Worm (Caenorhabditis elegans) whole organism, L4 larva: ENCODE measurements around the gene ZC443.7.

Experiments used
- F26F4.8 ChIP-seq: fragments of 200-800 bp; sonication (Bioruptor generic); conservative IDR thresholded peaks from 2 replicates; pipeline ENCODE4 v1.3.6; 2022; ENCODE audit warnings: missing genetic modification characterization, missing compliant biosample characterization
- F37D6.2 ChIP-seq: sonication (generic microtip); optimal IDR thresholded peaks from 2 replicates; lab custom pipeline; 2016; ENCODE audit warnings: mild to moderate bottlenecking, missing genetic modification characterization, missing compliant biosample characterization
- Y48G9A.11 ChIP-seq: fragments of 200-800 bp; sonication (Bioruptor generic); IDR thresholded peaks from 2 replicates; pipeline ENCODE4 v1.3.6; 2022; ENCODE audit warnings: missing genetic modification reagents, missing genetic modification characterization, missing compliant biosample characterization
- Y75B8A.6 ChIP-seq: fragments of 200-800 bp; sonication (Bioruptor generic); IDR thresholded peaks from 2 replicates; pipeline ENCODE4 v1.3.6; 2022; ENCODE audit warnings: missing genetic modification reagents, missing genetic modification characterization, missing compliant biosample characterization
- ZK546.5 ChIP-seq, 2 experiments: sonication (generic microtip); optimal IDR thresholded peaks; 2 replicates each; lab custom pipeline; 2017; ENCODE audit warnings: missing biosample characterization in 2 of 2, missing genetic modification characterization in 2 of 2
- attf-4 ChIP-seq: sonication (generic microtip); optimal IDR thresholded peaks from 3 replicates; lab custom pipeline; 2017; ENCODE audit warnings: missing biosample characterization, missing genetic modification characterization
- ceh-44 ChIP-seq: fragments of 200-800 bp; sonication (Bioruptor generic); IDR thresholded peaks from 2 replicates; pipeline ENCODE4 v1.3.6; 2022; ENCODE audit warnings: missing genetic modification reagents, missing genetic modification characterization, missing compliant biosample characterization
- ces-1 ChIP-seq: fragments of 150-350 bp; sonication (generic microtip); optimal IDR thresholded peaks from 4 replicates; lab custom pipeline; 2014; ENCODE audit warnings: missing biosample characterization, missing genetic modification reagents, missing genetic modification characterization
- ctbp-1 ChIP-seq: fragments of 200-800 bp; sonication (Bioruptor generic); IDR thresholded peaks from 2 replicates; pipeline ENCODE4 v1.3.6; 2022; ENCODE audit warnings: missing genetic modification reagents, missing genetic modification characterization, missing compliant biosample characterization
- daf-16 ChIP-seq, 3 experiments: sonication (generic microtip); optimal IDR thresholded peaks; 2 replicates each; lab custom pipeline; 2016 to 2017; ENCODE audit warnings: missing genetic modification characterization in 3 of 3, missing genetic modification reagents in 3 of 3, mild to moderate bottlenecking in 2 of 3, missing compliant biosample characterization in 2 of 3, missing biosample characterization in 1 of 3, moderate library complexity in 1 of 3
- dmd-6 ChIP-seq: fragments of 200-800 bp; sonication (Bioruptor generic); IDR thresholded peaks from 2 replicates; pipeline ENCODE4 v1.3.6; 2022; ENCODE audit warnings: missing genetic modification reagents, missing genetic modification characterization, missing compliant biosample characterization
- dmd-8 ChIP-seq: fragments of 200-800 bp; sonication (Bioruptor generic); IDR thresholded peaks from 2 replicates; pipeline ENCODE4 v1.3.6; 2022; ENCODE audit warnings: missing genetic modification characterization, missing compliant biosample characterization
- duxl-1 ChIP-seq: sonication (generic microtip); optimal IDR thresholded peaks from 2 replicates; lab custom pipeline; 2016; ENCODE audit warnings: mild to moderate bottlenecking, missing genetic modification characterization, moderate library complexity, missing compliant biosample characterization; ENCODE audit not compliant: poor library complexity
- dve-1 ChIP-seq: sonication (generic microtip); optimal IDR thresholded peaks from 2 replicates; lab custom pipeline; 2017; ENCODE audit warnings: antibody characterized with exemption, mild to moderate bottlenecking, missing genetic modification characterization, missing compliant biosample characterization; ENCODE audit not compliant: insufficient read depth
- lin-29 ChIP-seq: fragments of 200-800 bp; sonication (Bioruptor generic); IDR thresholded peaks from 2 replicates; pipeline ENCODE4 v1.3.6; 2022; ENCODE audit warnings: missing genetic modification reagents, missing genetic modification characterization, missing compliant biosample characterization
- lin-38 ChIP-seq: fragments of 200-800 bp; sonication (Bioruptor generic); IDR thresholded peaks from 2 replicates; pipeline ENCODE4 v1.3.6; 2022; ENCODE audit warnings: missing genetic modification reagents, missing genetic modification characterization, missing compliant biosample characterization
- mdt-29 ChIP-seq: fragments of 200-800 bp; sonication (Bioruptor generic); IDR thresholded peaks from 2 replicates; pipeline ENCODE4 v1.3.6; 2022; ENCODE audit warnings: missing genetic modification reagents, missing genetic modification characterization, missing compliant biosample characterization
- mep-1 ChIP-seq: fragments of 150-350 bp; sonication (generic microtip); optimal IDR thresholded peaks from 3 replicates; lab custom pipeline; 2014; ENCODE audit warnings: missing biosample characterization, missing genetic modification characterization
- mxl-2 ChIP-seq: fragments of 200-800 bp; sonication (Bioruptor generic); conservative IDR thresholded peaks from 2 replicates; pipeline ENCODE4 v1.3.6; 2022; ENCODE audit warnings: missing genetic modification reagents, missing genetic modification characterization, missing compliant biosample characterization
- nhr-102 ChIP-seq: sonication (generic microtip); optimal IDR thresholded peaks from 2 replicates; lab custom pipeline; 2016; ENCODE audit warnings: mild to moderate bottlenecking, missing genetic modification characterization, moderate library complexity, missing compliant biosample characterization
- nhr-28 ChIP-seq: fragments of 150-350 bp; optimal IDR thresholded peaks from 2 replicates; lab custom pipeline; 2014; ENCODE audit warnings: missing biosample characterization, missing genetic modification characterization
- nhr-42 ChIP-seq: fragments of 200-800 bp; sonication (Bioruptor generic); IDR thresholded peaks from 2 replicates; pipeline ENCODE4 v1.3.6; 2022; ENCODE audit warnings: missing genetic modification characterization, missing compliant biosample characterization
- nhr-48 ChIP-seq: sonication (generic microtip); optimal IDR thresholded peaks from 2 replicates; lab custom pipeline; 2016; ENCODE audit warnings: mild to moderate bottlenecking, missing genetic modification characterization, missing compliant biosample characterization
- pha-4 ChIP-seq, 2 experiments: fragments of 150-350 bp in 1 of 2; fragments of 200-800 bp in 1 of 2; sonication (Bioruptor generic) in 1 of 2; IDR thresholded peaks in 1 of 2; optimal IDR thresholded peaks in 1 of 2; 2 replicates each; pipeline versions ENCODE4 v1.3.6 to Lab custom; 2014 to 2022; ENCODE audit warnings: missing genetic modification characterization in 2 of 2, missing genetic modification reagents in 2 of 2, missing biosample characterization in 1 of 2, missing compliant biosample characterization in 1 of 2
- php-3 ChIP-seq: fragments of 200-800 bp; sonication (Bioruptor generic); IDR thresholded peaks from 2 replicates; pipeline ENCODE4 v1.3.6; 2022; ENCODE audit warnings: missing genetic modification reagents, missing genetic modification characterization, missing compliant biosample characterization
- pqm-1 ChIP-seq: sonication (generic microtip); optimal IDR thresholded peaks from 2 replicates; lab custom pipeline; 2017; ENCODE audit warnings: missing biosample characterization, missing genetic modification characterization
- skn-1 ChIP-seq: fragments of 150-350 bp; optimal IDR thresholded peaks from 2 replicates; lab custom pipeline; 2014; ENCODE audit warnings: missing biosample characterization, missing genetic modification characterization
- snpc-1.2 ChIP-seq: fragments of 200-800 bp; sonication (Bioruptor generic); IDR thresholded peaks from 2 replicates; pipeline ENCODE4 v1.3.6; 2022; ENCODE audit warnings: missing genetic modification reagents, missing genetic modification characterization, missing compliant biosample characterization
- snpc-4 ChIP-seq: fragments of 150-350 bp; optimal IDR thresholded peaks from 2 replicates; lab custom pipeline; 2014; ENCODE audit warnings: missing biosample characterization, missing genetic modification characterization
- spr-1 ChIP-seq: sonication (generic microtip); optimal IDR thresholded peaks from 2 replicates; lab custom pipeline; 2016; ENCODE audit warnings: mild to moderate bottlenecking, missing genetic modification characterization, missing compliant biosample characterization
- tag-97 ChIP-seq: fragments of 200-800 bp; sonication (Bioruptor generic); IDR thresholded peaks from 2 replicates; pipeline ENCODE4 v1.3.6; 2022; ENCODE audit warnings: missing genetic modification characterization, missing compliant biosample characterization
- tra-1 ChIP-seq: fragments of 200-800 bp; sonication (Bioruptor generic); IDR thresholded peaks from 2 replicates; pipeline ENCODE4 v1.3.6; 2022; ENCODE audit warnings: missing genetic modification reagents, missing genetic modification characterization, missing compliant biosample characterization
- unc-62 ChIP-seq, 3 experiments: fragments of 150-350 bp in 1 of 3; sonication (generic microtip); optimal IDR thresholded peaks in 2 of 3; peaks in 1 of 3; 1 replicate in 1 of 3; 2 replicates in 2 of 3; lab custom pipeline; 2014 to 2017; ENCODE audit warnings: missing biosample characterization in 3 of 3, missing genetic modification characterization in 3 of 3, missing genetic modification reagents in 3 of 3, missing genotype in 1 of 3
- vab-7 ChIP-seq: fragments of 200-800 bp; sonication (Bioruptor generic); IDR thresholded peaks from 2 replicates; pipeline ENCODE4 v1.3.6; 2022; ENCODE audit warnings: missing genetic modification reagents, missing genetic modification characterization, missing compliant biosample characterization
- zip-2 ChIP-seq: fragments of 150-350 bp; optimal IDR thresholded peaks from 2 replicates; lab custom pipeline; 2014; ENCODE audit warnings: missing biosample characterization, missing genetic modification characterization
- ztf-7 ChIP-seq: fragments of 150-350 bp; optimal IDR thresholded peaks from 2 replicates; lab custom pipeline; 2014; ENCODE audit warnings: missing biosample characterization, missing genetic modification characterization

The ZC443.7 gene

ce11 chrV:12796908-12797490 lies 9.3 kb upstream of the ZC443.7 start:
- TF ChIP-seq tra-1 (GFP tag; lab: Robert Waterston, UW): 0 out of 2 replicates have a peak, but pooled peaks have one; percentile 36
- no peak for TF ChIP-seq pha-4 (GFP tag; IDR thresholded peaks at IDR 0.05; lab: Robert Waterston, UW)
- no peak for TF ChIP-seq pha-4 (tag; optimal IDR thresholded peaks at IDR 0.05; lab: Kevin White, UChicago)
- TF ChIP-seq unc-62 (GFP tag; optimal IDR thresholded peaks at IDR 0.05 in 1 of 2; lab: Kevin White, UChicago): peak in 1 of 2 experiments; percentile 83
- TF ChIP-seq unc-62 (tag; optimal IDR thresholded peaks at IDR 0.05; lab: Kevin White, UChicago): no peak
- no peak for TF ChIP-seq duxl-1
- no peak for TF ChIP-seq php-3 (GFP tag; lab: Robert Waterston, UW)
- peak; percentile 81 for TF ChIP-seq dmd-6
- TF ChIP-seq attf-4: no peak
- peak; percentile 21 for TF ChIP-seq dve-1
- no peak for TF ChIP-seq Y48G9A.11 (GFP tag; lab: Robert Waterston, UW)
- TF ChIP-seq nhr-48 (tag; lab: Kevin White, UChicago): peak; percentile 53
- peak; percentile 52 for TF ChIP-seq pqm-1 (tag; lab: Kevin White, UChicago)
- TF ChIP-seq F37D6.2: no peak
- TF ChIP-seq mxl-2 (GFP tag; lab: Robert Waterston, UW): no peak

DNA sequence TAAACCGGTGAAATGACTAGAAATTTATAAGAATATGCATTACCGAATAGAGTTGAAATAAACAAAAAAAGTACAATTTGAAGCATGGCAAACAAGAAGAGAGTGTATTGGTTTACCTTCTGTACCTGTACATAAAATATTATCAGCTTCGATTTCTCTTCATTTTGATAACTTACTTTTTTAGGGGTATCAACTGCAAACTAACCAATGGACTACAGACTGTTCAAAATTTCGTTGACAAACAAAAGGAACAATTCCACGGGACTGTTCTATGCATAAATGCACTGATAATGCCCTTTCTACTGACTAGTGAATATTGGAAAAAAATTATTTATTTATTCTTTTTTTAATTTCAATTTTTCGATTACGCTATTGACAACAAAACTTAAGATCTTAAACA lies 8.3 kb upstream of the ZC443.7 start, which contains the start of gene ugt-6:
Gene ugt-6, minus strand, starts transcription at position 233 of the 400 bp plus-strand sequence.
- TF ChIP-seq nhr-28 (tag; lab: Kevin White, UChicago): peak; percentile 75
- TF ChIP-seq daf-16 (GFP tag; optimal IDR thresholded peaks at IDR 0.05; lab: Kevin White, UChicago): no peak
- peak; percentile 82 for TF ChIP-seq daf-16 (tag; optimal IDR thresholded peaks at IDR 0.05; lab: Kevin White, UChicago)
- no peak for TF ChIP-seq tag-97 (GFP tag; lab: Robert Waterston, UW)

DNA sequence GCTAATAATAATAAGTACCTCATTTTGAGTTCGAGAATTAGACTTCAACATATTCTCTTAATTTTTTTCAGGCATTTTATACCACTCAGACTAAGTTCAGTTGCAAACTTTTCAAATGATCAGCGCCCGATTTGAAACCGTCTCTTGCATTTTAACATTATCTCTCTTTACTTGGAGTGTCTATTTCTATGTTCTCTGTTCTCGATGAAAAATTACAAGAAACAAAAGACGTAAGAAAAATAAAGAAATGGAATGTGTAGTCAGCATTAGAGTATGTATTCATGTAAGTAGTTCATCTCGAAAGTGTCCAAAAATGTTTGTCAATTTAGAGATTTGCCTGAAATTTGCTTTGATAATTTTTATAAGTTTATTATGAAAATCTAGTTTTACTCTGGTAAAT lies 6.1 kb upstream of the ZC443.7 start, which contains the start of gene ugt-3:
Gene ugt-3, minus strand, starts transcription at position 101 of the 400 bp plus-strand sequence.
- TF ChIP-seq dmd-6 (no peak), nhr-42 (no peak), snpc-1.2 (no peak), Y48G9A.11 (GFP tag; lab: Robert Waterston, UW) (no peak), spr-1 (tag; lab: Kevin White, UChicago) (no peak), nhr-28 (tag; lab: Kevin White, UChicago) (no peak), ces-1 (GFP tag; lab: Kevin White, UChicago) (no peak), lin-29 (no peak), snpc-4 (tag; lab: Kevin White, UChicago) (no peak), Y75B8A.6 (GFP tag; lab: Robert Waterston, UW) (no peak), ZK546.5 (tag; optimal IDR thresholded peaks at IDR 0.05; lab: Kevin White, UChicago) (no peak), F26F4.8 (GFP tag; lab: Robert Waterston, UW) (no peak), mep-1 (tag; lab: Kevin White, UChicago) (no peak)

- TF ChIP-seq F26F4.8 (GFP tag; lab: Robert Waterston, UW) (no peak), ctbp-1 (GFP tag; lab: Robert Waterston, UW) (no peak), Y48G9A.11 (GFP tag; lab: Robert Waterston, UW) (no peak), dmd-8 (GFP tag; lab: Robert Waterston, UW) (no peak), ztf-7 (no peak), unc-62 (GFP tag; optimal IDR thresholded peaks at IDR 0.05 in 1 of 2; lab: Kevin White, UChicago) (no peak), unc-62 (tag; optimal IDR thresholded peaks at IDR 0.05; lab: Kevin White, UChicago) (no peak), lin-38 (no peak), mdt-29 (GFP tag; lab: Robert Waterston, UW) (no peak), nhr-102 (tag; lab: Kevin White, UChicago) (no peak), vab-7 (GFP tag; lab: Robert Waterston, UW) (no peak), ceh-44 (GFP tag; lab: Robert Waterston, UW) (no peak), skn-1 (tag; lab: Kevin White, UChicago) (no peak), zip-2 (tag; lab: Kevin White, UChicago) (no peak)
Observed at ce11 chrV:12803274-12803673, 3.0 kb upstream of the ZC443.7 start, which contains the start of gene srbc-45. TSS of gene srbc-45 (plus strand) at chrV:12803574.
